Worm (Caenorhabditis elegans): ENCODE measurements around the gene srg-53.
"Not testable (repeated sequence)": the region's sequence is repeated elsewhere in the genome, so short reads cannot be mapped to it uniquely, and the experiment has no call there.

Gene srg-53

DNA sequence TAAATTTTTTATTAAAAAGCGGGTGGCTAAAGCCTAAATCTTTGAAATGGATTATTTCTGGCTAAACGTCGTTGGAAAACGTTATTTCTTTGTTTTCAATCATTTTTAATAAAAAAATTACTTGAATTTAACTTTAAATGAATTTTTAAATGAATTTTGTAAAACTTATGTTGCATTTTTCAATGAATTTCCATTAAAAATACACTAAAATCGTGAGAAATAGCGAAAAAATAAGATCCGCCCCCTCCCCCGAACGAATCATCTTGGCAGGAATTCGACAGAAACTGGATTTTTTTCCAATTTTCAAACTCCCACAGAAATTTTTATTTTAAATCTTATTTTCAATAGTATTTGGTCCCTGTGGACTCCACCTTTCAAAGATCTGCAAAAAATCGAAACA lies at the start of gene srg-53:
srg-53 (plus strand) TSS at position 301 of the 400 bp plus-strand sequence.
- TF ChIP-seq cebp-2 (GFP tag; IDR thresholded peaks at IDR 0.05): no peak
- no peak for TF ChIP-seq hmg-1.2 (GFP tag; IDR thresholded peaks at IDR 0.05)
- TF ChIP-seq nhr-120 (GFP tag; IDR thresholded peaks at IDR 0.05): no peak
- TF ChIP-seq ceh-91 (GFP tag; IDR thresholded peaks at IDR 0.05): no peak
- TF ChIP-seq akir-1 (GFP tag; optimal IDR thresholded peaks at IDR 0.05): no peak
- TF ChIP-seq nhr-90 (tag; optimal IDR thresholded peaks at IDR 0.05): no peak
- no peak for TF ChIP-seq B0035.1 (tag; optimal IDR thresholded peaks at IDR 0.05)
- no peak for TF ChIP-seq rec-8 (tag; optimal IDR thresholded peaks at IDR 0.05)
- TF ChIP-seq ceh-27 (GFP tag; optimal IDR thresholded peaks at IDR 0.05): no peak
- TF ChIP-seq ceh-58 (GFP tag; IDR thresholded peaks at IDR 0.05): no peak
- TF ChIP-seq C17E4.6 (GFP tag; IDR thresholded peaks at IDR 0.05): no peak
- TF ChIP-seq nfyb-1 (GFP tag; IDR thresholded peaks at IDR 0.05): no peak
- TF ChIP-seq lin-35 (GFP tag; optimal IDR thresholded peaks at IDR 0.05): no peak
- TF ChIP-seq F22D6.2 (tag; optimal IDR thresholded peaks at IDR 0.05): no peak
- TF ChIP-seq sea-2 (GFP tag; IDR thresholded peaks at IDR 0.05): no peak

DNA sequence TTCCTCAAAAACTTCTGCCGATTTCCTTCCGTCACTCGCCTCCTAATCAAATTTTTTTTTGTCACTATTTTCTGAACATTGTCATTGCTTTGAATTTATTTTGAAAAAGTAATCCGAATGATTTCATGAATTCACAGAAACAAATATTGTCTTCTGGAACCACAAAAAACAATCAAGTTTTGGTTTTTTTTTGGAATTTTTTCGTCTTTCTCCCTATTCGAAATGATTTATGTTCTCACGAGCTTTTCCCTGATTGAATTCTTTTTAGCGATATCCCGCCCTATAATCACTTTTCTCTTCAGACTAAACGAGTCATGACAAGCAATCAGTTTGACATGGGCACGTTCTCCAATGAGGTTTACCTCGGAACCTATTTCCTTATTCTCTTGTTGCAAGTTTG lies 45.9 kb upstream of the srg-53 start, which contains the start of gene F41H8.1:
F41H8.1 (plus strand) TSS at position 301 of the 400 bp plus-strand sequence.
- TF ChIP-seq hlh-12 (tag; optimal IDR thresholded peaks at IDR 0.05) (no peak), aptf-2 (GFP tag; conservative IDR thresholded peaks at IDR 0.05) (no peak), lag-1 (GFP tag; IDR thresholded peaks at IDR 0.05) (no peak), Y56A3A.18 (GFP tag; IDR thresholded peaks at IDR 0.05) (no peak), lin-26 (GFP tag; IDR thresholded peaks at IDR 0.05) (no peak), unc-130 (GFP tag; optimal IDR thresholded peaks at IDR 0.05) (no peak), madf-10 (tag; optimal IDR thresholded peaks at IDR 0.05) (no peak), K11D2.4 (GFP tag; IDR thresholded peaks at IDR 0.05) (no peak), hlh-26 (GFP tag; conservative IDR thresholded peaks at IDR 0.05) (no peak), F52B5.7 (tag; optimal IDR thresholded peaks at IDR 0.05) (no peak), T07F8.4 (tag; optimal IDR thresholded peaks at IDR 0.05) (no peak), Y95B8A.8 (GFP tag; IDR thresholded peaks at IDR 0.05) (no peak), hrde-1 (tag; optimal IDR thresholded peaks at IDR 0.05; ENCODE audit: borderline replicate concordance) (no peak), lin-35 (GFP tag; optimal IDR thresholded peaks at IDR 0.05) (no peak)

DNA sequence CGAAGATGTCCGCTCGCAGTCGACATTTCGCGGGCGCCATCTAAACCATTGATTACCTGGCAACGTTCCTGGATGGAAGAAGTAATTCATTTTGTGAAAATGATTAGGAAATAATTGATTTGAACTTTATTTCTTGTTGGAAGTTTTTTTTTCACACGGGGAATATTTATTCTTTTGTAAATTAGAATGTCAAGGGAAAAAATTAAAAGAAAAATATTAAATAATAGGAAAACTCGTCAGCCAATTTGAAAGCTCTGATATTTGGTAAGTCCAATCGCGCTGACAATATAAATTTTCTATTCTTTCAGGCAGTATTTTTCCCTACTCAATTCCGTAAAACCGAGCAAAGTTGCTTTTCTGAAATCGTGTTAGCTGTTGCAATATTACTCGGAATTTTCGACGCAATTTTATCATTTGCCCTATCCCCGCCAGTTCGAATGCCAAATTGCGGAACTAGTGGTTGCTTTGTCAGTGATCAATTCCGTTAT lies 40.2 kb upstream of the srg-53 start, which contains the start of the genes K09C6.7 and K09C6.10:
K09C6.7 (minus strand) TSS at position 101 of the 488 bp plus-strand sequence.
K09C6.10 (plus strand) TSS at position 438 of the 488 bp plus-strand sequence.
- TF ChIP-seq hrde-1 (tag; optimal IDR thresholded peaks at IDR 0.05; ENCODE audit: borderline replicate concordance); F57C9.4 (tag; optimal IDR thresholded peaks at IDR 0.05); F10E7.11 (tag; optimal IDR thresholded peaks at IDR 0.05): not testable (repeated sequence)

DNA sequence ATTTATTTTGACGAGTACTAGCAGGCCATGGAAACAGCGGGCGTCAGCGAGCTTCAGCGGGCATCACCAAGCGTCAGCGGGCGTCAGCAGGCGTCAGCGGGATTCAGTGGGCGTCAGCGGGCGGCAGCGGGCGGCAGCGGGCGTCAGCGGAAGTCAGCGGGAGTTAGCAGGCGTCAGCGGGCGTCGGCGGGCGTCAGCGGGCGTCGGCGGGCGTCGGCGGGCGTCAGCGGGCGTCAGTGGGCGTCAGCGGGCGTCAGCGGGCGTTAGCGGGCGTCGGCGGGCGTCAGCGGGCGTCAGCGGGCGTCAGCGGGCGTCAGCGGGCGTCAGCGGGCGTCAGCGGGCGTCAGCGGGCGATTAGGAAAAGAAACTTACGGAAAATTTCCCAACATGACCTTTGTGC lies 36.7 kb upstream of the srg-53 start:
- TF ChIP-seq hmg-1.2 (GFP tag; IDR thresholded peaks at IDR 0.05) (no peak), zfh-2 (GFP tag; conservative IDR thresholded peaks at IDR 0.05) (peak; percentile 89), mxl-1 (tag; optimal IDR thresholded peaks at IDR 0.05) (no peak), mcd-1 (GFP tag; IDR thresholded peaks at IDR 0.05) (peak; percentile 59; the same call in 1 of the 2 replicates), egrh-3 (GFP tag; IDR thresholded peaks at IDR 0.05) (peak; percentile 100), D2030.7 (GFP tag; IDR thresholded peaks at IDR 0.05) (0 out of 2 replicates have a peak, but pooled peaks have one; percentile 14)
